Worm (Caenorhabditis elegans): ENCODE measurements around the gene lin-5.

- no peak for TF ChIP-seq rnt-1 (tag; optimal IDR thresholded peaks at IDR 0.05)
- no peak for TF ChIP-seq ama-1 (optimal IDR thresholded peaks at IDR 0.05)
- TF ChIP-seq zag-1 (tag; optimal IDR thresholded peaks at IDR 0.05) = no peak
- no peak for TF ChIP-seq unc-62 (GFP tag; optimal IDR thresholded peaks at IDR 0.05)
- TF ChIP-seq mab-9 (GFP tag; IDR thresholded peaks at IDR 0.05) = no peak
- no peak for TF ChIP-seq lin-39 (tag; optimal IDR thresholded peaks at IDR 0.05)
Observed at ce11 chrII:7832054-7832453, 28.3 kb upstream of the lin-5 start, which contains the start of gene T09A5.14.
